Fruit fly (Drosophila melanogaster) whole organism, adult: ENCODE measurements around the gene CG8671.

Source experiments
- CG11617 ChIP-seq: fragments of 200-800 bp; sonication (Bioruptor generic); optimal IDR thresholded peaks from 2 replicates; lab custom pipeline; 2017; ENCODE audit warnings: mild to moderate bottlenecking, missing biosample characterization, missing genetic modification reagents, missing genetic modification characterization
- CG12768 ChIP-seq: fragments of 200-800 bp; sonication (Bioruptor generic); optimal IDR thresholded peaks from 2 replicates; lab custom pipeline; 2017; ENCODE audit warnings: missing biosample characterization, missing genetic modification characterization, mild to moderate bottlenecking, moderate library complexity, missing genetic modification reagents
- CG14711 ChIP-seq: fragments of 200-800 bp; sonication (Bioruptor generic); optimal IDR thresholded peaks from 2 replicates; lab custom pipeline; 2018; ENCODE audit warnings: missing biosample characterization, mild to moderate bottlenecking, missing genetic modification characterization, moderate library complexity
- CG1620 ChIP-seq: fragments of 200-800 bp; sonication (Bioruptor generic); optimal IDR thresholded peaks from 2 replicates; lab custom pipeline; 2016; ENCODE audit warnings: missing biosample characterization, missing genetic modification characterization
- CG33017 ChIP-seq: fragments of 200-800 bp; sonication (Bioruptor generic); optimal IDR thresholded peaks from 2 replicates; lab custom pipeline; 2018; ENCODE audit warnings: missing biosample characterization, mild to moderate bottlenecking, missing genetic modification characterization, moderate library complexity
- CG5204 ChIP-seq: fragments of 200-800 bp; sonication (Bioruptor generic); optimal IDR thresholded peaks from 2 replicates; lab custom pipeline; 2016; ENCODE audit warnings: missing biosample characterization, missing genetic modification characterization
- CG7045 ChIP-seq: fragments of 200-800 bp; sonication (Bioruptor generic); optimal IDR thresholded peaks from 2 replicates; lab custom pipeline; 2017; ENCODE audit warnings: missing biosample characterization, mild to moderate bottlenecking, missing genetic modification characterization
- CG7101 ChIP-seq: fragments of 200-800 bp; sonication (Bioruptor generic); optimal IDR thresholded peaks from 2 replicates; lab custom pipeline; 2018; ENCODE audit warnings: missing biosample characterization, mild to moderate bottlenecking, missing genetic modification characterization, moderate library complexity
- Clk ChIP-seq: fragments of 200-800 bp; sonication (Bioruptor generic); optimal IDR thresholded peaks from 2 replicates; lab custom pipeline; 2017; ENCODE audit warnings: missing biosample characterization, missing genetic modification characterization
- Crg-1 ChIP-seq: fragments of 200-800 bp; sonication (Bioruptor generic); optimal IDR thresholded peaks from 2 replicates; lab custom pipeline; 2016; ENCODE audit warnings: missing biosample characterization, missing genetic modification characterization
- Hr96 ChIP-seq: fragments of 200-800 bp; sonication (Bioruptor generic); optimal IDR thresholded peaks from 2 replicates; lab custom pipeline; 2016; ENCODE audit warnings: missing biosample characterization, missing genetic modification characterization
- Mnt ChIP-seq: fragments of 200-800 bp; sonication (Bioruptor generic); optimal IDR thresholded peaks from 2 replicates; lab custom pipeline; 2016; ENCODE audit warnings: missing biosample characterization, mild to moderate bottlenecking, missing genetic modification characterization
- bab1 ChIP-seq: fragments of 200-800 bp; sonication (Bioruptor generic); optimal IDR thresholded peaks from 3 replicates; lab custom pipeline; 2019; ENCODE audit warnings: missing biosample characterization, mild to moderate bottlenecking, missing genetic modification characterization, moderate library complexity
- cic ChIP-seq: fragments of 200-800 bp; sonication (Bioruptor generic); optimal IDR thresholded peaks from 2 replicates; lab custom pipeline; 2017; ENCODE audit warnings: missing biosample characterization, mild to moderate bottlenecking, missing genetic modification characterization, moderate library complexity
- cnc ChIP-seq, 2 experiments: fragments of >200 bp; optimal IDR thresholded peaks; 2 replicates each; lab custom pipeline; 2017
- kay ChIP-seq: fragments of 200-800 bp; sonication (Bioruptor generic); peaks from one replicate; lab custom pipeline; 2016; ENCODE audit warnings: missing biosample characterization, missing genetic modification characterization, borderline replicate concordance
- ovo ChIP-seq: fragments of 200-800 bp; sonication (Bioruptor generic); optimal IDR thresholded peaks from 2 replicates; lab custom pipeline; 2016; ENCODE audit warnings: missing biosample characterization, missing genetic modification characterization
- pad ChIP-seq: fragments of 200-800 bp; sonication (Bioruptor generic); optimal IDR thresholded peaks from 3 replicates; lab custom pipeline; 2017; ENCODE audit warnings: missing biosample characterization, missing genetic modification characterization, mild to moderate bottlenecking, moderate library complexity, missing genetic modification reagents
- tj ChIP-seq: fragments of 200-800 bp; sonication (Bioruptor generic); optimal IDR thresholded peaks from 3 replicates; lab custom pipeline; 2017; ENCODE audit warnings: missing biosample characterization, mild to moderate bottlenecking, missing genetic modification characterization, moderate library complexity
- toe ChIP-seq: fragments of 200-800 bp; sonication (Bioruptor generic); optimal IDR thresholded peaks from 2 replicates; lab custom pipeline; 2016; ENCODE audit warnings: missing biosample characterization, missing genetic modification characterization

The CG8671 gene

dm6 chr2L:21309058-21309753 is 46.5 kb downstream of the CG8671 start:
- TF ChIP-seq kay (peak; percentile 73), CG12768 (GFP tag; lab: Kevin White, UChicago) (no peak), CG14711 (no peak), bab1 (GFP tag; lab: Kevin White, UChicago) (peak; percentile 20), Mnt (GFP tag; lab: Kevin White, UChicago) (peak; percentile 95), CG7045 (no peak), Hr96 (GFP tag; lab: Kevin White, UChicago) (no peak), cic (GFP tag; lab: Kevin White, UChicago) (peak; percentile 94), pad (GFP tag; lab: Kevin White, UChicago) (peak; percentile 92), CG33017 (tag; lab: Kevin White, UChicago) (peak; percentile 56), ovo (GFP tag; lab: Kevin White, UChicago) (no peak), toe (GFP tag; lab: Kevin White, UChicago) (no peak), CG7101 (tag; lab: Kevin White, UChicago) (no peak), CG5204 (GFP tag; lab: Kevin White, UChicago) (no peak), CG1620 (GFP tag; lab: Kevin White, UChicago) (no peak), CG11617 (GFP tag; lab: Kevin White, UChicago) (peak; percentile 6), Crg-1 (peak; percentile 39), Clk (GFP tag; lab: Kevin White, UChicago) (no peak), cnc (optimal IDR thresholded peaks at IDR 0.05; lab: Kevin White, UChicago) (no peak)

DNA sequence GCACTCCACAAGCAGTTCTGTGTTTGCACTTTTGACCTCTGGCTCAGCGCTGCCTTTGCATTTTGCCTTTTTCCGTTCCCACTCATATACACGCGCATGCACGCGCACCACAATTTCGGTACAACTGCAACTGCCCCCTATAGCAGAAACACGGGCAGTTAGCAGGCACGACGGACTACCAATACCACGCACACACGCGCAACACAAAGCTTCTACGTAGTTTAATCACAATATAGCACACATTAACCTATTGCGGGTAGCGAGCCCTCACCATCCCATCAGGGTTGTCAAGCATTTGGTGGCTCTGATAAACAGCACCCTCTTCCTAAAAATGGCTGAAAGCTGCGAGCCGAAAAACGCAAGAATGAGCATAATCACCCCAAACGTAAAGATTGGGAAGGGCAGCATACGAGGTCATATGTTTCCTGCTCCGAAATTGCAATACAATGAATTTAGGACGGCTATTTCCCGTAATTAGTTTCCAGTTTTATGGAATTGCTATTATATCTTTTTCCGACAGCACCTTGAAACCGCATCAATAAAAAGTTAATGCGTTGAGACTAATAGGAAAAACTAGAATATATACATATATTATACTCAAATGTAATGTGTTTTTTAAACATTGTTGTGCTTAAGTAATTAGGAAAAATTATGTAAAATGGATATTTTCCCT is 47.1 kb downstream of the CG8671 start, which contains the start of gene Mondo:
Mondo (minus strand) TSS at position 297 of the 673 bp plus-strand sequence.
- TF ChIP-seq Hr96 (GFP tag; lab: Kevin White, UChicago) (peak; percentile 48), CG5204 (GFP tag; lab: Kevin White, UChicago) (peak; percentile 41), CG14711 (peak; percentile 96), ovo (GFP tag; lab: Kevin White, UChicago) (no peak), Crg-1 (no peak), tj (GFP tag; lab: Kevin White, UChicago) (peak; percentile 62)

DNA sequence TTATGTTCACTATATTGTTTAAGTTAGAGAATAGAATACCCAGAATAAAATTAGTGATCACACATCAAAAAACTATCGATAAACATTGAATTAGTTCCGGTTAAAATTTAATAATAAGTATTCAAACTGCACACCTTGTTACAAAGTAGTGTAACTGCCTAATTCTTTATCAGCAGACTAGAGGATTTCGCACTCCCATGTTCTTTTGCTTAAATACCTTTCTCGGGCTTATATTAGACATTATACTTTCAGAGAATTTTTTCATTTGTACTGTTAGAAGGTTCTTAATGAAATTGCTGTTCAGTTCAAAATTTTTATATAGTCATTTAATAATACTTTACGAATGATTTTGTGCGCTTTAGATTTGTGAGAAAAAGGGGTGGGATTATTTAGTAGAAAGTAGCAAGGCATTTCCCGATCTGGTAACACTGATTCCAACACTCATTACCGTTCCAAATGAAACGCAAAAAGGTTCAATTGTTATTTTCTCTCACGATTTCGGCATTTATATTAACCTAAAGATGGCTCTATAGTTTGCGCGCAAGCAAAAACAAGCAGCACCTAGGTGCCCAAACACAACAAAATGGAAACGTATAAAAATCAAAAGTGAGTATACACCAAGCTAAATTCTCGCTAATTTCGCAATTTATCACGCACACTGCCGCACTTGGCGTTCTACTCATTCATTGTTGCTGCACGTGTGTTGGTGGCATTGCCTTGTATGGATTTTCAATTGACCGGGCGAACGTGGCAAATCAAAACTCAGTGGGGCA is 47.9 kb downstream of the CG8671 start, which contains the start of gene crc:
crc (plus strand) TSS at position 440 of the 773 bp plus-strand sequence.
- TF ChIP-seq CG5204 (GFP tag; lab: Kevin White, UChicago) (peak; percentile 54), kay (no peak), Mnt (GFP tag; lab: Kevin White, UChicago) (peak; percentile 95), pad (GFP tag; lab: Kevin White, UChicago) (no peak), CG7045 (no peak), ovo (GFP tag; lab: Kevin White, UChicago) (no peak), bab1 (GFP tag; lab: Kevin White, UChicago) (peak; percentile 17), CG33017 (tag; lab: Kevin White, UChicago) (peak; percentile 50), Crg-1 (peak; percentile 18), cnc (optimal IDR thresholded peaks at IDR 0.05; lab: Kevin White, UChicago) (no peak), Hr96 (GFP tag; lab: Kevin White, UChicago) (peak; percentile 33), cic (GFP tag; lab: Kevin White, UChicago) (peak; percentile 84), CG11617 (GFP tag; lab: Kevin White, UChicago) (peak; percentile 19), tj (GFP tag; lab: Kevin White, UChicago) (peak; percentile 67), Clk (GFP tag; lab: Kevin White, UChicago) (no peak), CG14711 (peak; percentile 51), CG1620 (GFP tag; lab: Kevin White, UChicago) (peak; percentile 7), toe (GFP tag; lab: Kevin White, UChicago) (peak; percentile 72), CG7101 (tag; lab: Kevin White, UChicago) (peak; percentile 5), CG12768 (GFP tag; lab: Kevin White, UChicago) (no peak)

DNA sequence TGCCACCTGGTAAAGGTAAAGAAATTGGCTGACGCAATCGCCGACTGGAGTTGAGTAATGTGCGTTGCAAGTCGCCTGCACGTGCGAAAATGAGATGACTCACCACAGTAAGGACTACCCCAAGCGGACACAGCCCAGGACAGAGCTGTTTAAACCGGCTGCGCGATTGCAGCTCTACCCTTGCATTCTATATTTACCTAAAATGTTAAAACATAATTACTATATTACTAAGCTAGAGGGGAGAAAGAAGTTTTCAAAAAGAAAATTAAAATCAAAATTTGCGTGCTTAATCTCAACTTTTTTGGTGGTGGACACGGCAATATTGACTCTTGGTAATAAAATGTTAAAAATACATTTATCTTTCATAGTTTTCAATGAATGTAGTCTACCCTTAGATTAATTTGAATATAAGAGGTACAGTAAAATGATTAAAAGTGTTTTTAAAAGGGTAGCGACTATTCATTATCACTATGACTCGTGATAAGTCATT is 48.5 kb downstream of the CG8671 start:
- no peak for TF ChIP-seq cnc (optimal IDR thresholded peaks at IDR 0.05; lab: Kevin White, UChicago)
- TF ChIP-seq kay, result peak; percentile 93
- no peak for TF ChIP-seq Crg-1
- no peak for TF ChIP-seq Clk (GFP tag; lab: Kevin White, UChicago)
- TF ChIP-seq Mnt (GFP tag; lab: Kevin White, UChicago), result peak; percentile 28
- no peak for TF ChIP-seq CG1620 (GFP tag; lab: Kevin White, UChicago)
- no peak for TF ChIP-seq bab1 (GFP tag; lab: Kevin White, UChicago)
- TF ChIP-seq CG14711, result no peak
- no peak for TF ChIP-seq CG7101 (tag; lab: Kevin White, UChicago)
- TF ChIP-seq toe (GFP tag; lab: Kevin White, UChicago), result no peak

DNA sequence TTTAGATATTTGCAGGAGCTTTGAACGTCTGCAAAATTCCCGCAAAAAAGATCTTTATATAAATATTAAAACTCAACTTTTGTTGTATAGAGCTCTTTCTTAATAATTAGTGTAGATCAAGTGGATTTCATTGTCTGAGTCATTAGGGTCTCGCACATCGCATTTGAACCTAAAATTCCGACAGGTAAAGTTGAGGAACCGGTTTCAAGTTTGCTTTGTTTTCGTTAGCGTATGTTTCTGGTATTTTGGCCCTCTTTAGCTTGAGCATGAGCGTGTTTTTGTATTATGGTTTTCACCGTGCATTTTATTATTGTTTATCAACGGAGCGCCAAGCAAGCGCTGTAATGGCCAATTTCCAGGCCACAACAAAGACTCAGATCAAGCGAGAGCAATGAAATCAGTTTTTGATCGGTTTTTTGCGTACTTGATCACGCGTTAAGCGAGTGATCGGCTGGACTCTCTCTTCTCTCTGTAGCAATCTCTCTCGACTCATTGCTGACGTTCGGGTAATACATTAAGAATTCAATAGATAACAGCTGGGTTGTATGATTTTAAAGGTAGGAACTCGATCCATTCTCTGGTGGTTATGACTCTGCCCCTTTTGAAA is 50.2 kb downstream of the CG8671 start:
- no peak for TF ChIP-seq toe (GFP tag; lab: Kevin White, UChicago)
- TF ChIP-seq cic (GFP tag; lab: Kevin White, UChicago), result peak; percentile 49
- TF ChIP-seq Crg-1, result no peak
- TF ChIP-seq kay, result no peak
- TF ChIP-seq Hr96 (GFP tag; lab: Kevin White, UChicago), result no peak
- no peak for TF ChIP-seq CG7045
- no peak for TF ChIP-seq Mnt (GFP tag; lab: Kevin White, UChicago)
- TF ChIP-seq CG12768 (GFP tag; lab: Kevin White, UChicago), result peak; percentile 27
- no peak for TF ChIP-seq CG5204 (GFP tag; lab: Kevin White, UChicago)
- TF ChIP-seq ovo (GFP tag; lab: Kevin White, UChicago), result no peak
- TF ChIP-seq cnc (optimal IDR thresholded peaks at IDR 0.05; lab: Kevin White, UChicago), result no peak
- TF ChIP-seq CG1620 (GFP tag; lab: Kevin White, UChicago), result no peak
- no peak for TF ChIP-seq CG14711
- TF ChIP-seq CG11617 (GFP tag; lab: Kevin White, UChicago), result no peak
- no peak for TF ChIP-seq CG7101 (tag; lab: Kevin White, UChicago)
- no peak for TF ChIP-seq CG33017 (tag; lab: Kevin White, UChicago)
- TF ChIP-seq Clk (GFP tag; lab: Kevin White, UChicago), result no peak
- no peak for TF ChIP-seq pad (GFP tag; lab: Kevin White, UChicago)
- peak; percentile 12 for TF ChIP-seq tj (GFP tag; lab: Kevin White, UChicago)
- no peak for TF ChIP-seq bab1 (GFP tag; lab: Kevin White, UChicago)
